Worm (Caenorhabditis elegans): ENCODE measurements around the gene ZK1127.5.

DNA sequence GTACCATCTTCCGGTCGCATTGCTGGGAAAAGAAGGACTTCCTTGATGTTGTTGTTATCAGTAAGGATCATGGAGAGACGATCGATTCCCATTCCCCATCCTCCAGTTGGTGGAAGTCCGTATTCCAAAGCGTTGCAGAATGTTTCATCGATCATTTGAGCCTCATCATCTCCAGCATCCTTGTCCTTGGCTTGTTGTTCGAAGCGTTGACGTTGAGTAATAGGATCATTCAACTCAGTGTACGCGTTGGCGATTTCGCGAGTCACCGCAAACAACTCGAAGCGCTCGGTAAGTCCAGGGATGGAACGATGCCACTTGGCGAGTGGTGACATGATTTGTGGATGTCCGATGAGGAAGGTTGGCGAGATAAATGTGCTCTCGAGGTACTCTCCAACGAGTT, 20.0 kb downstream of the ZK1127.5 start:
- TF ChIP-seq snpc-4 (GFP tag; optimal IDR thresholded peaks at IDR 0.05) (no peak), snpc-4 (tag; optimal IDR thresholded peaks at IDR 0.05) (no peak), ama-1 (optimal IDR thresholded peaks at IDR 0.05) (no peak), ama-1 (GFP tag; optimal IDR thresholded peaks at IDR 0.05) (no peak), ccch-3 (GFP tag; optimal IDR thresholded peaks at IDR 0.05) (no peak), egrh-3 (GFP tag; IDR thresholded peaks at IDR 0.05) (no peak), unc-62 (GFP tag; optimal IDR thresholded peaks at IDR 0.05) (no peak), ztf-22 (GFP tag; optimal IDR thresholded peaks at IDR 0.05) (no peak), C06A6.2 (GFP tag; conservative IDR thresholded peaks at IDR 0.05) (no peak), madf-10 (tag; optimal IDR thresholded peaks at IDR 0.05) (no peak), repo-1 (tag; optimal IDR thresholded peaks at IDR 0.05) (no peak), cebp-2 (GFP tag; IDR thresholded peaks at IDR 0.05) (no peak), ets-4 (GFP tag; optimal IDR thresholded peaks at IDR 0.05) (no peak), dox-1 (GFP tag; IDR thresholded peaks at IDR 0.05) (no peak), die-1 (tag; optimal IDR thresholded peaks at IDR 0.05) (no peak)
